Worm (Caenorhabditis elegans): Measurements from ENCODE around the gene col-184.

The col-184 gene

DNA sequence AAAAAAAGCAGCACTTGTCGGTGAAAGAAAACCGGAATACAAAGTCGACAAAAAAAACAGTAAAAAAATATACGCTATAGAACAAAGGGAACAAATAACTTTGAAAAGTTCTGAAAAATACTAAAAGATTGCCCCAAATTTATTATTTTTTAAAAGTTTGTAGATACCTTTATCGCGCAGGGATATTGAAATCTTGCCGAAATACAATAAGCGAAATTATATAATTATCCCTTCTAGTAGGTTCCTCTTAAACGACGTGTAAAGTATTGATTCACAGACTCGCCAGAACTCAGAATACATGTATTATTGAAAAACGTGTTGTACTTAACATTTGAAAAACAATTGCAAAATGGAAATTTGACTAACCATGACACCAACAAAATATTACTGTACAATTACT, 45.1 kb downstream of the col-184 start:
- TF ChIP-seq bed-1 (GFP tag; IDR thresholded peaks at IDR 0.05) = no peak
- no peak for TF ChIP-seq zim-3 (tag; optimal IDR thresholded peaks at IDR 0.05)
- TF ChIP-seq lag-1 (GFP tag; IDR thresholded peaks at IDR 0.05) = no peak
- TF ChIP-seq lir-1 (GFP tag; conservative IDR thresholded peaks at IDR 0.05) = no peak
- no peak for TF ChIP-seq dpff-1 (tag; optimal IDR thresholded peaks at IDR 0.05)
- no peak for TF ChIP-seq madf-8 (GFP tag; conservative IDR thresholded peaks at IDR 0.05)
- TF ChIP-seq let-607 (tag; optimal IDR thresholded peaks at IDR 0.05) = peak in 1 of 2 experiments; percentile 71
- TF ChIP-seq D2030.7 (GFP tag; IDR thresholded peaks at IDR 0.05) = no peak
- TF ChIP-seq Y56A3A.18 (GFP tag; IDR thresholded peaks at IDR 0.05) = peak; percentile 75; the same call in 1 of the 2 replicates
- TF ChIP-seq let-526 (GFP tag; IDR thresholded peaks at IDR 0.05) = no peak
- peak; percentile 73 for TF ChIP-seq nfyb-1 (GFP tag; IDR thresholded peaks at IDR 0.05)
- TF ChIP-seq mxl-1 (tag; optimal IDR thresholded peaks at IDR 0.05) = no peak
- no peak for TF ChIP-seq him-1 (tag; optimal IDR thresholded peaks at IDR 0.05)
- no peak for TF ChIP-seq lsy-27 (tag; optimal IDR thresholded peaks at IDR 0.05; ENCODE audit: borderline replicate concordance, insufficient read depth)
- no peak for TF ChIP-seq ama-1 (optimal IDR thresholded peaks at IDR 0.05)
- TF ChIP-seq ama-1 (GFP tag; optimal IDR thresholded peaks at IDR 0.05) = peak in 1 of 2 experiments; percentile 7
- peak; percentile 66 for TF ChIP-seq pbrm-1 (GFP tag; IDR thresholded peaks at IDR 0.05)
- no peak for TF ChIP-seq hrde-1 (tag; optimal IDR thresholded peaks at IDR 0.05; ENCODE audit: borderline replicate concordance)
- TF ChIP-seq ztf-18 (tag; optimal IDR thresholded peaks at IDR 0.05) = no peak
- no peak for TF ChIP-seq madf-3 (GFP tag; IDR thresholded peaks at IDR 0.05)
- peak; percentile 42; the same call in 1 of the 2 replicates for TF ChIP-seq ekl-4 (GFP tag; IDR thresholded peaks at IDR 0.05)
- TF ChIP-seq F33H1.4 (GFP tag; IDR thresholded peaks at IDR 0.05) = no peak
- no peak for TF ChIP-seq F37B4.10 (GFP tag; IDR thresholded peaks at IDR 0.05)
- TF ChIP-seq pha-4 (tag; optimal IDR thresholded peaks at IDR 0.05) = no peak
- TF ChIP-seq nfya-2 (GFP tag; IDR thresholded peaks at IDR 0.05) = no peak
- TF ChIP-seq die-1 (tag; optimal IDR thresholded peaks at IDR 0.05) = no peak
- TF ChIP-seq snpc-1.3 (tag; optimal IDR thresholded peaks at IDR 0.05; ENCODE audit: insufficient read depth) = no peak
- TF ChIP-seq egl-18 (GFP tag; IDR thresholded peaks at IDR 0.05) = no peak
- no peak for TF ChIP-seq athp-1 (tag; optimal IDR thresholded peaks at IDR 0.05)
- TF ChIP-seq sea-2 (GFP tag; IDR thresholded peaks at IDR 0.05) = no peak
- TF ChIP-seq ceh-40 (GFP tag; IDR thresholded peaks at IDR 0.05) = no peak
- TF ChIP-seq F57A8.1 (GFP tag; optimal IDR thresholded peaks at IDR 0.05) = no peak
- no peak for TF ChIP-seq nhr-120 (GFP tag; IDR thresholded peaks at IDR 0.05)
- peak in 2 of 3 experiments; percentile 24 to 89 for TF ChIP-seq lin-35 (GFP tag; optimal IDR thresholded peaks at IDR 0.05)
- TF ChIP-seq K11D2.4 (GFP tag; IDR thresholded peaks at IDR 0.05) = peak; percentile 90
- TF ChIP-seq ztf-26 (tag; optimal IDR thresholded peaks at IDR 0.05) = peak; percentile 84
- no peak for TF ChIP-seq unc-62 (GFP tag; optimal IDR thresholded peaks at IDR 0.05)
- peak; percentile 60 for TF ChIP-seq hmg-1.2 (GFP tag; IDR thresholded peaks at IDR 0.05)
- peak; percentile 98 for TF ChIP-seq lin-40 (tag; optimal IDR thresholded peaks at IDR 0.05)
- no peak for TF ChIP-seq ztf-6 (GFP tag; IDR thresholded peaks at IDR 0.05)
- 0 out of 2 replicates have a peak, but pooled peaks have one; percentile 26 for TF ChIP-seq attf-3 (GFP tag; conservative IDR thresholded peaks at IDR 0.05)
- TF ChIP-seq T26A5.8 (tag; optimal IDR thresholded peaks at IDR 0.05) = no peak
- peak; percentile 52 for TF ChIP-seq K12H6.12 (tag; optimal IDR thresholded peaks at IDR 0.05)
- TF ChIP-seq ztf-28 (GFP tag; IDR thresholded peaks at IDR 0.05) = no peak
- no peak for TF ChIP-seq F49E8.2 (tag; optimal IDR thresholded peaks at IDR 0.05; ENCODE audit: insufficient read depth)
- TF ChIP-seq ceh-91 (GFP tag; IDR thresholded peaks at IDR 0.05) = no peak
- TF ChIP-seq B0261.1 (tag; optimal IDR thresholded peaks at IDR 0.05) = peak; percentile 57
- TF ChIP-seq ets-4 (GFP tag; optimal IDR thresholded peaks at IDR 0.05) = no peak
- TF ChIP-seq mel-28 (tag; optimal IDR thresholded peaks at IDR 0.05; ENCODE audit: borderline replicate concordance) = no peak
